Fruit fly (Drosophila melanogaster) whole organism: ENCODE results near the gene CG9926.

Source experiments
- CG8478 ChIP-seq: fragments of >200 bp; optimal IDR thresholded peaks from 2 replicates; lab custom pipeline; 2018; ENCODE audit warnings: inconsistent platforms
- Dll ChIP-seq: fragments of >200 bp; optimal IDR thresholded peaks from 2 replicates; lab custom pipeline; 2017
- EcR ChIP-seq, 2 experiments: fragments of >200 bp; optimal IDR thresholded peaks; 2 replicates each; lab custom pipeline; 2017; ENCODE audit warnings: missing biosample characterization in 2 of 2, missing genetic modification characterization in 2 of 2, missing genetic modification reagents in 2 of 2
- pan ChIP-seq: fragments of >200 bp; optimal IDR thresholded peaks from 2 replicates; lab custom pipeline; 2017
- psq ChIP-seq: fragments of >200 bp; optimal IDR thresholded peaks from 2 replicates; lab custom pipeline; 2017
- usp ChIP-seq: fragments of >200 bp; optimal IDR thresholded peaks from 2 replicates; lab custom pipeline; 2017; ENCODE audit warnings: missing biosample characterization, missing genetic modification characterization, mixed read lengths

DNA sequence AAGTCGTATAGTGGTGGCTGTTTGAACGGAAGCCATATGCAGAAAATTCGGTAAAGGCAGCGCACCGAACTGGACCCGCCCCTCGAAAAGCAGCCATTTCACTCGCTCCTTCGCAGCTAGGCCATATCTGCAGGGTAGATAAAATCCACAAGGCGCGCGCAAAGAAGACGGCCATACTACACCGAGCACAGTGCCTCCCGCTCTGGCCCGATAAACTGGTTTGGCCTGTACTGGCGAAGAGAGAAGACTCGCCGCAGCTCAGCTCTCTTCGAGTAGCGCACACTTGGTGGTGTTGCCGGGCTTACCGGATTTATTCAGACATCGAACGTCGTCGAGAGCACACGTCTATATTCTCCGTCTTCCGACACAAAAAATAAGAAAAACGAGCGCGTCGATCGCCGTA lies 49.4 kb downstream of the CG9926 start, which contains the start of gene ems:
- TF ChIP-seq psq (lab: Kevin White, UChicago) (no peak), Dll (lab: Kevin White, UChicago) (peak; percentile 15), pan (lab: Kevin White, UChicago) (no peak), EcR (GFP tag; optimal IDR thresholded peaks at IDR 0.05; lab: Kevin White, UChicago) (no peak), CG8478 (lab: Kevin White, UChicago) (peak; percentile 90), usp (GFP tag; lab: Kevin White, UChicago) (no peak)
